Worm (Caenorhabditis elegans) whole organism, early embryonic: ENCODE results near the gene swsn-4.

Experiments used
- B0310.2 ChIP-seq: sonication (generic microtip); optimal IDR thresholded peaks from 2 replicates; lab custom pipeline; 2016; ENCODE audit warnings: mild to moderate bottlenecking, missing genetic modification characterization, missing compliant biosample characterization
- F13C5.2 ChIP-seq: sonication (generic microtip); optimal IDR thresholded peaks from 2 replicates; lab custom pipeline; 2017; ENCODE audit warnings: mild to moderate bottlenecking, missing genetic modification characterization, inconsistent platforms, missing compliant biosample characterization
- ama-1 ChIP-seq: fragments of 150-350 bp; optimal IDR thresholded peaks from 2 replicates; lab custom pipeline; 2014
- hnd-1 ChIP-seq: sonication (generic microtip); optimal IDR thresholded peaks from 2 replicates; lab custom pipeline; 2016; ENCODE audit warnings: missing genetic modification characterization, missing compliant biosample characterization

DNA sequence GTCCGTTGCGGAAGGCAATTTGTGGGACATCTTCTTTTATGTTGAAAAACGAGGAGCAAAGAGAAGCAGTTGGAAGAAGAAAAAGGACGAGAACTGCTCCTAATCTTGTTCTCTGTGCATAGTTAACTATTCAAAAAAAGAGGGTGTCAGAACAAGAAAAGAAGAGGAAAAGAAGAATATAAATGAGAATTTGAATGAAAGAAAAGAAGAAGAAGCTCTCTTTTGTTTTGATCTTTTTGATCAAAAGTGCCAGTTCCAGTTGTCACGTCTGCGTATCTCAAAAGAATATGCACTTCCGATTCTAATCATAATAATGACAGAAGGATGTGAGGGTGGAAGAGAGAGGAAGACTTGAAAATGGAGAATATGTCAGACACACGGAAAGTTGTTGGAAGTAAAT is 30.9 kb upstream of the swsn-4 start, which contains the start of gene M7.8:
- TF ChIP-seq hnd-1 (tag; lab: Kevin White, UChicago) (no peak), ama-1 (no peak), F13C5.2 (tag; lab: Kevin White, UChicago) (no peak), B0310.2 (tag; lab: Kevin White, UChicago) (no peak)
